Worm (Caenorhabditis elegans) whole organism, late embryonic: ENCODE measurements around the gene F09C6.10.

Experiments used
- F13H6.1 ChIP-seq: sonication (generic microtip); optimal IDR thresholded peaks from 2 replicates; lab custom pipeline; 2016; ENCODE audit warnings: missing genetic modification characterization, missing compliant biosample characterization
- K02D7.2 ChIP-seq: sonication (generic microtip); optimal IDR thresholded peaks from 2 replicates; lab custom pipeline; 2017; ENCODE audit warnings: mild to moderate bottlenecking, missing genetic modification characterization, missing compliant biosample characterization
- ahr-1 ChIP-seq: sonication (generic microtip); optimal IDR thresholded peaks from 2 replicates; lab custom pipeline; 2016; ENCODE audit warnings: missing genetic modification characterization, missing compliant biosample characterization
- ama-1 ChIP-seq: fragments of 150-350 bp; optimal IDR thresholded peaks from 2 replicates; lab custom pipeline; 2014
- ceh-14 ChIP-seq: sonication (generic microtip); optimal IDR thresholded peaks from 2 replicates; lab custom pipeline; 2016; ENCODE audit warnings: missing genotype, missing genetic modification characterization, missing compliant biosample characterization
- ceh-18 ChIP-seq: sonication (generic microtip); optimal IDR thresholded peaks from 2 replicates; lab custom pipeline; 2016; ENCODE audit warnings: missing genetic modification characterization, missing compliant biosample characterization
- ceh-19 ChIP-seq: fragments of 200-800 bp; sonication (Bioruptor generic); optimal IDR thresholded peaks from 2 replicates; lab custom pipeline; 2018; ENCODE audit warnings: mild to moderate bottlenecking, missing genetic modification characterization, missing compliant biosample characterization
- ceh-24 ChIP-seq: sonication (generic microtip); optimal IDR thresholded peaks from 2 replicates; lab custom pipeline; 2016; ENCODE audit warnings: mild to moderate bottlenecking, missing genetic modification characterization, missing compliant biosample characterization
- ceh-45 ChIP-seq: fragments of 200-800 bp; sonication (Bioruptor generic); IDR thresholded peaks from 2 replicates; pipeline ENCODE4 v1.3.6; 2022; ENCODE audit warnings: missing genetic modification reagents, missing genetic modification characterization, missing compliant biosample characterization
- ceh-6 ChIP-seq: fragments of 200-800 bp; sonication (Bioruptor generic); optimal IDR thresholded peaks from 2 replicates; lab custom pipeline; 2018; ENCODE audit warnings: mild to moderate bottlenecking, missing genetic modification characterization, missing compliant biosample characterization
- elt-2 ChIP-seq: sonication (generic microtip); optimal IDR thresholded peaks from 2 replicates; lab custom pipeline; 2016; ENCODE audit warnings: missing genetic modification reagents, missing genetic modification characterization, missing compliant biosample characterization
- elt-4 ChIP-seq: sonication (generic microtip); optimal IDR thresholded peaks from 2 replicates; lab custom pipeline; 2016; ENCODE audit warnings: missing genetic modification characterization, missing compliant biosample characterization
- fkh-10 ChIP-seq: fragments of 150-350 bp; optimal IDR thresholded peaks from 2 replicates; lab custom pipeline; 2014; ENCODE audit warnings: missing biosample characterization, missing genetic modification reagents, missing genetic modification characterization
- fkh-6 ChIP-seq: sonication (generic microtip); optimal IDR thresholded peaks from 2 replicates; lab custom pipeline; 2016; ENCODE audit warnings: missing genetic modification characterization, missing compliant biosample characterization
- hlh-15 ChIP-seq: sonication (generic microtip); optimal IDR thresholded peaks from 2 replicates; lab custom pipeline; 2016; ENCODE audit warnings: missing genetic modification characterization, missing compliant biosample characterization
- hlh-30 ChIP-seq: sonication (generic microtip); optimal IDR thresholded peaks from 2 replicates; lab custom pipeline; 2017; ENCODE audit warnings: antibody characterized with exemption, missing genetic modification characterization, missing compliant biosample characterization; ENCODE audit not compliant: insufficient read depth
- lim-6 ChIP-seq: sonication (generic microtip); optimal IDR thresholded peaks from 2 replicates; lab custom pipeline; 2016; ENCODE audit warnings: missing genetic modification characterization, missing compliant biosample characterization
- nfya-1 ChIP-seq: sonication (generic microtip); optimal IDR thresholded peaks from 2 replicates; lab custom pipeline; 2017; ENCODE audit warnings: missing genetic modification characterization, mild to moderate bottlenecking, missing compliant biosample characterization, antibody characterized with exemption, moderate library complexity
- nhr-232 ChIP-seq: sonication (generic microtip); optimal IDR thresholded peaks from 2 replicates; lab custom pipeline; 2016; ENCODE audit warnings: missing genetic modification characterization, missing compliant biosample characterization
- odd-2 ChIP-seq: sonication (generic microtip); optimal IDR thresholded peaks from 2 replicates; lab custom pipeline; 2017; ENCODE audit warnings: antibody characterized with exemption, mild to moderate bottlenecking, missing genetic modification characterization, missing compliant biosample characterization
- pag-3 ChIP-seq: sonication (generic microtip); optimal IDR thresholded peaks from 2 replicates; lab custom pipeline; 2016; ENCODE audit warnings: missing compliant biosample characterization, missing genetic modification characterization, borderline replicate concordance
- pax-1 ChIP-seq: fragments of 150-350 bp; optimal IDR thresholded peaks from 2 replicates; lab custom pipeline; 2014; ENCODE audit warnings: missing biosample characterization, missing genetic modification characterization
- pha-4 ChIP-seq: fragments of 150-350 bp; optimal IDR thresholded peaks from 2 replicates; lab custom pipeline; 2018; ENCODE audit warnings: missing biosample characterization, missing genetic modification reagents, missing genetic modification characterization
- ref-2 ChIP-seq: sonication (generic microtip); optimal IDR thresholded peaks from 2 replicates; lab custom pipeline; 2016; ENCODE audit warnings: missing genetic modification characterization, missing compliant biosample characterization
- sox-4 ChIP-seq: sonication (generic microtip); optimal IDR thresholded peaks from 2 replicates; lab custom pipeline; 2017; ENCODE audit warnings: mild to moderate bottlenecking, missing genetic modification characterization, inconsistent platforms, missing compliant biosample characterization
- unc-3 ChIP-seq, 2 experiments: fragments of 200-800 bp in 1 of 2; sonication (Bioruptor generic) in 1 of 2; sonication (generic microtip) in 1 of 2; conservative IDR thresholded peaks in 1 of 2; optimal IDR thresholded peaks in 1 of 2; 2 replicates each; pipeline versions ENCODE4 v1.3.6 to Lab custom; 2016 to 2022; ENCODE audit warnings: missing compliant biosample characterization in 2 of 2, missing genetic modification characterization in 2 of 2, missing genetic modification reagents in 1 of 2
- zip-5 ChIP-seq: sonication (generic microtip); optimal IDR thresholded peaks from 2 replicates; lab custom pipeline; 2016; ENCODE audit warnings: missing genetic modification characterization, missing compliant biosample characterization

The F09C6.10 gene

ce11 chrV:16871387-16871786 is 44.6 kb downstream of the F09C6.10 start, which contains the start of gene thn-4:
Gene thn-4, minus strand, starts transcription at chrV:16871487.
- TF ChIP-seq fkh-6 (tag; lab: Kevin White, UChicago) = no peak
- no peak for TF ChIP-seq ceh-18
- TF ChIP-seq ceh-19 (GFP tag; lab: Kevin White, UChicago) = no peak
- no peak for TF ChIP-seq hlh-15 (tag; lab: Kevin White, UChicago)
- TF ChIP-seq pag-3 (tag; lab: Kevin White, UChicago) = no peak
- TF ChIP-seq elt-2 = no peak
- TF ChIP-seq unc-3 (GFP tag; conservative IDR thresholded peaks at IDR 0.05; lab: Robert Waterston, UW) = no peak
- no peak for TF ChIP-seq unc-3 (tag; optimal IDR thresholded peaks at IDR 0.05; lab: Kevin White, UChicago)
- TF ChIP-seq ceh-6 (GFP tag; lab: Kevin White, UChicago) = no peak
- TF ChIP-seq pha-4 (tag; lab: Kevin White, UChicago) = no peak
- TF ChIP-seq nhr-232 (tag; lab: Kevin White, UChicago) = no peak
- TF ChIP-seq ahr-1 (tag; lab: Kevin White, UChicago) = no peak
- no peak for TF ChIP-seq hlh-30 (tag; lab: Kevin White, UChicago)

- TF ChIP-seq nhr-232 (tag; lab: Kevin White, UChicago) (no peak), elt-4 (tag; lab: Kevin White, UChicago) (no peak), ceh-45 (GFP tag; lab: Robert Waterston, UW) (no peak), sox-4 (tag; lab: Kevin White, UChicago) (no peak), fkh-10 (GFP tag; lab: Kevin White, UChicago) (no peak), ceh-6 (GFP tag; lab: Kevin White, UChicago) (no peak), nfya-1 (tag; lab: Kevin White, UChicago) (no peak), odd-2 (tag; lab: Kevin White, UChicago) (no peak)
Measured at ce11 chrV:16869740-16870139, 46.2 kb downstream of the F09C6.10 start, which contains the start of gene clec-33. Gene clec-33, minus strand, starts transcription at chrV:16869840.

- TF ChIP-seq ceh-24 (no peak), K02D7.2 (no peak), F13H6.1 (no peak), ceh-14 (no peak), unc-3 (GFP tag; conservative IDR thresholded peaks at IDR 0.05; lab: Robert Waterston, UW) (no peak), unc-3 (tag; optimal IDR thresholded peaks at IDR 0.05; lab: Kevin White, UChicago) (no peak), odd-2 (tag; lab: Kevin White, UChicago) (no peak), zip-5 (no peak), ref-2 (tag; lab: Kevin White, UChicago) (no peak), pax-1 (tag; lab: Kevin White, UChicago) (no peak), hlh-30 (tag; lab: Kevin White, UChicago) (no peak), ceh-18 (no peak), ama-1 (lab: Kevin White, UChicago) (no peak), fkh-10 (GFP tag; lab: Kevin White, UChicago) (no peak), lim-6 (no peak)
- TF ChIP-seq, all 69 proteins: peak for 0
Measured at ce11 chrV:16865404-16865803, 50.6 kb downstream of the F09C6.10 start, which contains the start of gene clec-28. Gene clec-28, plus strand, starts transcription at chrV:16865704.
